Worm (Caenorhabditis elegans) whole organism, L3 larva: ENCODE data around the gene str-254.

ENCODE experiments used
- R02D3.7 ChIP-seq: fragments of 150-350 bp; optimal IDR thresholded peaks from 2 replicates; lab custom pipeline; 2014; ENCODE audit warnings: missing biosample characterization, missing genetic modification characterization
- ZK546.5 ChIP-seq: sonication (generic microtip); optimal IDR thresholded peaks from 2 replicates; lab custom pipeline; 2017; ENCODE audit warnings: missing biosample characterization, missing genetic modification characterization
- aly-2 ChIP-seq: fragments of 150-350 bp; optimal IDR thresholded peaks from 2 replicates; lab custom pipeline; 2014; ENCODE audit warnings: missing biosample characterization, missing genetic modification characterization
- ceh-16 ChIP-seq: sonication (generic microtip); optimal IDR thresholded peaks from 2 replicates; lab custom pipeline; 2017; ENCODE audit warnings: missing biosample characterization, missing genetic modification characterization
- ceh-28 ChIP-seq: fragments of 150-350 bp; optimal IDR thresholded peaks from 2 replicates; lab custom pipeline; 2014; ENCODE audit warnings: missing biosample characterization, missing genetic modification reagents, missing genetic modification characterization
- ceh-9 ChIP-seq: sonication (generic microtip); optimal IDR thresholded peaks from 2 replicates; lab custom pipeline; 2018; ENCODE audit warnings: missing biosample characterization, missing genetic modification characterization
- daf-12 ChIP-seq: fragments of 150-350 bp; optimal IDR thresholded peaks from 2 replicates; lab custom pipeline; 2014; ENCODE audit warnings: missing biosample characterization, missing genetic modification reagents, missing genetic modification characterization
- egl-5 ChIP-seq: fragments of 150-350 bp; optimal IDR thresholded peaks from 2 replicates; lab custom pipeline; 2017; ENCODE audit warnings: missing biosample characterization, missing genetic modification reagents, missing genetic modification characterization, inconsistent platforms
- elt-1 ChIP-seq: fragments of 150-350 bp; optimal IDR thresholded peaks from 2 replicates; lab custom pipeline; 2014; ENCODE audit warnings: missing biosample characterization, missing genetic modification characterization
- elt-2 ChIP-seq: sonication (generic microtip); optimal IDR thresholded peaks from 2 replicates; lab custom pipeline; 2016; ENCODE audit warnings: missing genetic modification reagents, mild to moderate bottlenecking, missing genetic modification characterization, missing compliant biosample characterization
- fkh-10 ChIP-seq: sonication (generic microtip); optimal IDR thresholded peaks from 2 replicates; lab custom pipeline; 2017; ENCODE audit warnings: missing biosample characterization, missing genetic modification reagents, missing genetic modification characterization
- fos-1 ChIP-seq: fragments of 150-350 bp; optimal IDR thresholded peaks from 2 replicates; lab custom pipeline; 2014; ENCODE audit warnings: missing biosample characterization, missing genetic modification characterization
- hmg-11 ChIP-seq: sonication (generic microtip); optimal IDR thresholded peaks from 2 replicates; lab custom pipeline; 2016; ENCODE audit warnings: missing genetic modification characterization, missing compliant biosample characterization
- jun-1 ChIP-seq: fragments of 150-350 bp; optimal IDR thresholded peaks from 2 replicates; lab custom pipeline; 2014; ENCODE audit warnings: missing biosample characterization, missing genetic modification reagents, missing genetic modification characterization
- lin-15B ChIP-seq: fragments of 150-350 bp; optimal IDR thresholded peaks from 2 replicates; lab custom pipeline; 2014; ENCODE audit warnings: missing biosample characterization, missing genetic modification characterization
- lsy-12 ChIP-seq: sonication (generic microtip); optimal IDR thresholded peaks from 2 replicates; lab custom pipeline; 2016; ENCODE audit warnings: mild to moderate bottlenecking, missing genetic modification characterization, missing compliant biosample characterization
- mdl-1 ChIP-seq: fragments of 150-350 bp; optimal IDR thresholded peaks from 2 replicates; lab custom pipeline; 2014; ENCODE audit warnings: missing biosample characterization, missing genetic modification characterization
- mml-1 ChIP-seq: fragments of 150-350 bp; sonication (generic microtip); optimal IDR thresholded peaks from 3 replicates; lab custom pipeline; 2014; ENCODE audit warnings: missing biosample characterization, missing genetic modification characterization
- nfya-1 ChIP-seq: sonication (generic microtip); optimal IDR thresholded peaks from 2 replicates; lab custom pipeline; 2017; ENCODE audit warnings: missing genetic modification characterization, mild to moderate bottlenecking, missing compliant biosample characterization, antibody characterized with exemption, moderate library complexity; ENCODE audit not compliant: insufficient read depth
- nhr-11 ChIP-seq: fragments of 150-350 bp; optimal IDR thresholded peaks from 2 replicates; lab custom pipeline; 2014; ENCODE audit warnings: missing biosample characterization, missing genetic modification characterization
- nhr-12 ChIP-seq: fragments of 150-350 bp; optimal IDR thresholded peaks from 2 replicates; lab custom pipeline; 2014; ENCODE audit warnings: missing biosample characterization, missing genetic modification characterization
- nhr-23 ChIP-seq: fragments of 150-350 bp; optimal IDR thresholded peaks from 2 replicates; lab custom pipeline; 2014; ENCODE audit warnings: missing biosample characterization, missing genetic modification reagents, missing genetic modification characterization
- nhr-237 ChIP-seq: fragments of 150-350 bp; optimal IDR thresholded peaks from 2 replicates; lab custom pipeline; 2014; ENCODE audit warnings: missing biosample characterization, missing genetic modification characterization
- nhr-25 ChIP-seq: sonication (generic microtip); optimal IDR thresholded peaks from 2 replicates; lab custom pipeline; 2017; ENCODE audit warnings: missing biosample characterization, missing genetic modification characterization
- nhr-28 ChIP-seq: fragments of 150-350 bp; optimal IDR thresholded peaks from 2 replicates; lab custom pipeline; 2014; ENCODE audit warnings: missing biosample characterization, missing genetic modification characterization
- nhr-43 ChIP-seq: sonication (generic microtip); optimal IDR thresholded peaks from 2 replicates; lab custom pipeline; 2016; ENCODE audit warnings: mild to moderate bottlenecking, missing genetic modification characterization, missing compliant biosample characterization; ENCODE audit not compliant: poor library complexity, severe bottlenecking
- nhr-67 ChIP-seq: fragments of 150-350 bp; optimal IDR thresholded peaks from 2 replicates; lab custom pipeline; 2014; ENCODE audit warnings: missing biosample characterization, missing genetic modification characterization
- nhr-76 ChIP-seq: fragments of 150-350 bp; sonication (generic microtip); optimal IDR thresholded peaks from 5 replicates; lab custom pipeline; 2014; ENCODE audit warnings: missing biosample characterization, missing genetic modification characterization
- nhr-77 ChIP-seq: fragments of 150-350 bp; optimal IDR thresholded peaks from 2 replicates; lab custom pipeline; 2014; ENCODE audit warnings: missing biosample characterization, missing genetic modification characterization
- pha-4 ChIP-seq: fragments of 150-350 bp; optimal IDR thresholded peaks from 2 replicates; lab custom pipeline; 2014; ENCODE audit warnings: missing biosample characterization, missing genetic modification reagents, missing genetic modification characterization
- pqm-1 ChIP-seq: fragments of 150-350 bp; optimal IDR thresholded peaks from 2 replicates; lab custom pipeline; 2017; ENCODE audit warnings: missing biosample characterization, missing genetic modification characterization, inconsistent platforms
- sea-2 ChIP-seq: fragments of 150-350 bp; sonication (generic microtip); optimal IDR thresholded peaks from 4 replicates; lab custom pipeline; 2014; ENCODE audit warnings: missing biosample characterization, missing genetic modification reagents, missing genetic modification characterization
- skn-1 ChIP-seq: fragments of 150-350 bp; optimal IDR thresholded peaks from 2 replicates; lab custom pipeline; 2014; ENCODE audit warnings: missing biosample characterization, missing genetic modification characterization
- snpc-4 ChIP-seq: fragments of 150-350 bp; optimal IDR thresholded peaks from 2 replicates; lab custom pipeline; 2014; ENCODE audit warnings: missing biosample characterization, missing genetic modification characterization
- tbx-2 ChIP-seq: sonication (generic microtip); optimal IDR thresholded peaks from 2 replicates; lab custom pipeline; 2016; ENCODE audit warnings: mild to moderate bottlenecking, missing genetic modification characterization, missing compliant biosample characterization
- unc-62 ChIP-seq: fragments of 150-350 bp; sonication (generic microtip); optimal IDR thresholded peaks from 4 replicates; lab custom pipeline; 2014; ENCODE audit warnings: missing biosample characterization, missing genetic modification reagents, missing genetic modification characterization
- zag-1 ChIP-seq: fragments of 150-350 bp; optimal IDR thresholded peaks from 2 replicates; lab custom pipeline; 2014; ENCODE audit warnings: missing biosample characterization, missing genetic modification characterization
- ztf-4 ChIP-seq: fragments of 150-350 bp; optimal IDR thresholded peaks from 2 replicates; lab custom pipeline; 2014; ENCODE audit warnings: missing biosample characterization, missing genetic modification characterization

Gene str-254

ce11 chrV:16121451-16121850 lies 31.8 kb downstream of the str-254 start:
- TF ChIP-seq pha-4 = peak; percentile 56
- no peak for TF ChIP-seq nhr-11 (tag; lab: Kevin White, UChicago)
- peak; percentile 1 for TF ChIP-seq pqm-1 (tag; lab: Kevin White, UChicago)

- TF ChIP-seq jun-1 (tag; lab: Kevin White, UChicago) = no peak
- TF ChIP-seq elt-2 (tag; lab: Kevin White, UChicago) = peak; percentile 67
- peak; percentile 57 for TF ChIP-seq pha-4
- TF ChIP-seq nhr-11 (tag; lab: Kevin White, UChicago) = no peak
Measured at ce11 chrV:16120922-16121321, 32.4 kb downstream of the str-254 start, which contains the start of gene skr-3. Gene skr-3, plus strand, starts transcription at chrV:16121084.

- TF ChIP-seq aly-2 = no peak
- TF ChIP-seq jun-1 (tag; lab: Kevin White, UChicago) = no peak
- no peak for TF ChIP-seq elt-1
- no peak for TF ChIP-seq nhr-23 (tag; lab: Kevin White, UChicago)
- TF ChIP-seq sea-2 (GFP tag; lab: Kevin White, UChicago) = no peak
- TF ChIP-seq egl-5 (tag; lab: Kevin White, UChicago) = no peak
- TF ChIP-seq, all 47 proteins: peak for 0
Measured at ce11 chrV:16120499-16120898, 32.8 kb downstream of the str-254 start.

- TF ChIP-seq ceh-28 = no peak
- TF ChIP-seq zag-1 (tag; lab: Kevin White, UChicago) = no peak
- TF ChIP-seq snpc-4 (tag; lab: Kevin White, UChicago) = no peak
- TF ChIP-seq lin-15B (tag; lab: Kevin White, UChicago) = no peak
- TF ChIP-seq nhr-28 (tag; lab: Kevin White, UChicago) = no peak
- no peak for TF ChIP-seq nhr-23 (tag; lab: Kevin White, UChicago)
- TF ChIP-seq elt-1 = no peak
- TF ChIP-seq nhr-67 = no peak
- no peak for TF ChIP-seq elt-2 (tag; lab: Kevin White, UChicago)
- no peak for TF ChIP-seq nhr-25
- no peak for TF ChIP-seq ceh-9 (tag; lab: Kevin White, UChicago)
- TF ChIP-seq, all 47 proteins: peak for 0
Measured at ce11 chrV:16118601-16119000, 34.7 kb downstream of the str-254 start, which contains the start of gene str-103. Gene str-103, minus strand, starts transcription at chrV:16118701.

ce11 chrV:16115381-16115780 lies 37.9 kb downstream of the str-254 start, which contains the start of gene str-25:
Gene str-25, plus strand, starts transcription at chrV:16115681.
- TF ChIP-seq fos-1 (tag; lab: Kevin White, UChicago) (no peak), R02D3.7 (tag; lab: Kevin White, UChicago) (no peak), jun-1 (tag; lab: Kevin White, UChicago) (no peak), hmg-11 (tag; lab: Kevin White, UChicago) (no peak), skn-1 (tag; lab: Kevin White, UChicago) (no peak), ztf-4 (tag; lab: Kevin White, UChicago) (no peak), nhr-67 (no peak), zag-1 (tag; lab: Kevin White, UChicago) (no peak), sea-2 (GFP tag; lab: Kevin White, UChicago) (no peak), pha-4 (no peak), nhr-76 (no peak), nhr-23 (tag; lab: Kevin White, UChicago) (no peak), daf-12 (tag; lab: Kevin White, UChicago) (no peak), nhr-43 (tag; lab: Kevin White, UChicago) (no peak), nfya-1 (tag; lab: Kevin White, UChicago) (no peak), nhr-237 (tag; lab: Kevin White, UChicago) (no peak), egl-5 (tag; lab: Kevin White, UChicago) (no peak), ceh-16 (tag; lab: Kevin White, UChicago) (no peak), snpc-4 (tag; lab: Kevin White, UChicago) (no peak)

ce11 chrV:16114237-16114636 lies 39.0 kb downstream of the str-254 start, which contains the start of gene srxa-16:
Gene srxa-16, minus strand, starts transcription at chrV:16114337.
- TF ChIP-seq aly-2 (no peak), mdl-1 (tag; lab: Kevin White, UChicago) (no peak), nhr-77 (tag; lab: Kevin White, UChicago) (no peak), nhr-28 (tag; lab: Kevin White, UChicago) (no peak), jun-1 (tag; lab: Kevin White, UChicago) (no peak), lsy-12 (tag; lab: Kevin White, UChicago) (no peak), hmg-11 (tag; lab: Kevin White, UChicago) (no peak), R02D3.7 (tag; lab: Kevin White, UChicago) (no peak), fkh-10 (GFP tag; lab: Kevin White, UChicago) (no peak), skn-1 (tag; lab: Kevin White, UChicago) (no peak), nhr-67 (no peak), nhr-43 (tag; lab: Kevin White, UChicago) (no peak), tbx-2 (no peak), mml-1 (tag; lab: Kevin White, UChicago) (no peak), ZK546.5 (tag; lab: Kevin White, UChicago) (no peak), unc-62 (GFP tag; lab: Kevin White, UChicago) (no peak), nhr-12 (tag; lab: Kevin White, UChicago) (no peak), ceh-16 (tag; lab: Kevin White, UChicago) (no peak)
